Worm (Caenorhabditis elegans): Measurements from ENCODE around the gene F25G6.1.

Gene F25G6.1

ce11 chrV:8618738-8619137, 43.9 kb downstream of the F25G6.1 start, which contains the start of gene grd-5:
grd-5 (plus strand) TSS chrV:8619032.
- no peak for TF ChIP-seq unc-39 (tag; optimal IDR thresholded peaks at IDR 0.05)
- TF ChIP-seq sma-3 (GFP tag; optimal IDR thresholded peaks at IDR 0.05): no peak
- no peak for TF ChIP-seq mdl-1 (tag; optimal IDR thresholded peaks at IDR 0.05)
- TF ChIP-seq skn-1 (tag; optimal IDR thresholded peaks at IDR 0.05): no peak
- peak; percentile 39 for TF ChIP-seq sma-9 (GFP tag; optimal IDR thresholded peaks at IDR 0.05)
- TF ChIP-seq sma-9 (tag; optimal IDR thresholded peaks at IDR 0.05): no peak
- no peak for TF ChIP-seq fos-1 (tag; optimal IDR thresholded peaks at IDR 0.05)

- TF ChIP-seq ama-1 (optimal IDR thresholded peaks at IDR 0.05): no peak
- no peak for TF ChIP-seq nhr-129 (tag; optimal IDR thresholded peaks at IDR 0.05)
- TF ChIP-seq nhr-11 (tag; optimal IDR thresholded peaks at IDR 0.05): no peak
- no peak for TF ChIP-seq ztf-4 (tag; optimal IDR thresholded peaks at IDR 0.05)
- no peak for TF ChIP-seq lin-39 (tag; optimal IDR thresholded peaks at IDR 0.05)
- no peak for TF ChIP-seq lin-13 (GFP tag; optimal IDR thresholded peaks at IDR 0.05)
- TF ChIP-seq sma-9 (GFP tag; optimal IDR thresholded peaks at IDR 0.05): no peak
- TF ChIP-seq sma-9 (tag; optimal IDR thresholded peaks at IDR 0.05): no peak
- no peak for TF ChIP-seq nhr-25 (tag; optimal IDR thresholded peaks at IDR 0.05)
- no peak for TF ChIP-seq sem-4 (tag; optimal IDR thresholded peaks at IDR 0.05)
- no peak for TF ChIP-seq nhr-23 (tag; optimal IDR thresholded peaks at IDR 0.05)
- no peak for TF ChIP-seq mbf-1 (tag; optimal IDR thresholded peaks at IDR 0.05)
- no peak for TF ChIP-seq mab-5 (tag; optimal IDR thresholded peaks at IDR 0.05)
- no peak for TF ChIP-seq unc-62 (GFP tag; optimal IDR thresholded peaks at IDR 0.05)
Measured at ce11 chrV:8621213-8621612, 46.4 kb downstream of the F25G6.1 start, which contains the start of gene idpc-2. idpc-2 (minus strand) TSS chrV:8621313.

- no peak for TF ChIP-seq lin-11 (tag; optimal IDR thresholded peaks at IDR 0.05)
- TF ChIP-seq lin-39 (tag; optimal IDR thresholded peaks at IDR 0.05): no peak
- TF ChIP-seq nhr-6 (tag; optimal IDR thresholded peaks at IDR 0.05): no peak
- TF ChIP-seq mab-5 (tag; optimal IDR thresholded peaks at IDR 0.05): no peak
- TF ChIP-seq fos-1 (tag; optimal IDR thresholded peaks at IDR 0.05): no peak
- TF ChIP-seq sma-3 (GFP tag; optimal IDR thresholded peaks at IDR 0.05): no peak
- no peak for TF ChIP-seq nhr-23 (tag; optimal IDR thresholded peaks at IDR 0.05)
- TF ChIP-seq snpc-4 (tag; optimal IDR thresholded peaks at IDR 0.05): no peak
- TF ChIP-seq nhr-129 (tag; optimal IDR thresholded peaks at IDR 0.05): no peak
- TF ChIP-seq mbf-1 (tag; optimal IDR thresholded peaks at IDR 0.05): no peak
- no peak for TF ChIP-seq blmp-1 (tag; optimal IDR thresholded peaks at IDR 0.05; ENCODE audit: insufficient read depth)
Measured at ce11 chrV:8622314-8622713, 47.5 kb downstream of the F25G6.1 start, which contains the start of gene F41E6.1. F41E6.1 (plus strand) TSS chrV:8622614.

ce11 chrV:8623754-8624153, 48.9 kb downstream of the F25G6.1 start, which contains the start of gene F41E6.17:
F41E6.17 (plus strand) TSS chrV:8624101.
- peak; percentile 10 for TF ChIP-seq unc-55 (GFP tag; optimal IDR thresholded peaks at IDR 0.05)
- no peak for TF ChIP-seq unc-62 (GFP tag; optimal IDR thresholded peaks at IDR 0.05)
- no peak for TF ChIP-seq sma-9 (GFP tag; optimal IDR thresholded peaks at IDR 0.05)
- no peak for TF ChIP-seq sma-9 (tag; optimal IDR thresholded peaks at IDR 0.05)

ce11 chrV:8626406-8626805, 51.5 kb downstream of the F25G6.1 start:
- TF ChIP-seq nhr-129 (tag; optimal IDR thresholded peaks at IDR 0.05) (no peak), skn-1 (tag; optimal IDR thresholded peaks at IDR 0.05) (no peak), nhr-6 (tag; optimal IDR thresholded peaks at IDR 0.05) (no peak), mbf-1 (tag; optimal IDR thresholded peaks at IDR 0.05) (no peak), unc-55 (GFP tag; optimal IDR thresholded peaks at IDR 0.05) (no peak), unc-62 (GFP tag; optimal IDR thresholded peaks at IDR 0.05) (no peak), blmp-1 (tag; optimal IDR thresholded peaks at IDR 0.05; ENCODE audit: insufficient read depth) (no peak), ZK546.5 (tag; optimal IDR thresholded peaks at IDR 0.05) (no peak), dmd-4 (tag; optimal IDR thresholded peaks at IDR 0.05) (no peak), snpc-4 (tag; optimal IDR thresholded peaks at IDR 0.05) (no peak), zag-1 (tag; optimal IDR thresholded peaks at IDR 0.05) (no peak)

- no peak for TF ChIP-seq R02D3.7 (tag; optimal IDR thresholded peaks at IDR 0.05)
- TF ChIP-seq nhr-6 (tag; optimal IDR thresholded peaks at IDR 0.05): no peak
- no peak for TF ChIP-seq lin-11 (tag; optimal IDR thresholded peaks at IDR 0.05)
- no peak for TF ChIP-seq peb-1 (tag; optimal IDR thresholded peaks at IDR 0.05)
- no peak for TF ChIP-seq F13H6.1 (tag; optimal IDR thresholded peaks at IDR 0.05)
- no peak for TF ChIP-seq skn-1 (tag; optimal IDR thresholded peaks at IDR 0.05)
- TF ChIP-seq blmp-1 (tag; optimal IDR thresholded peaks at IDR 0.05; ENCODE audit: insufficient read depth): no peak
- TF ChIP-seq ztf-11 (tag; optimal IDR thresholded peaks at IDR 0.05): no peak
- TF ChIP-seq unc-55 (GFP tag; optimal IDR thresholded peaks at IDR 0.05): no peak
- no peak for TF ChIP-seq sem-4 (tag; optimal IDR thresholded peaks at IDR 0.05)
- no peak for TF ChIP-seq ztf-1 (GFP tag; conservative IDR thresholded peaks at IDR 0.05)
Measured at ce11 chrV:8627580-8627979, 52.7 kb downstream of the F25G6.1 start.
